Worm (Caenorhabditis elegans): ENCODE measurements around the gene fbf-1.

Gene fbf-1

ce11 chrII:6061495-6061894 lies 19.1 kb downstream of the fbf-1 start:
- TF ChIP-seq ref-2 (tag; optimal IDR thresholded peaks at IDR 0.05) (peak; percentile 72), pat-9 (tag; optimal IDR thresholded peaks at IDR 0.05) (no peak), unc-86 (tag; optimal IDR thresholded peaks at IDR 0.05) (no peak), ceh-2 (tag; optimal IDR thresholded peaks at IDR 0.05) (peak; percentile 90), pag-3 (tag; optimal IDR thresholded peaks at IDR 0.05; ENCODE audit: borderline replicate concordance) (no peak), pqm-1 (tag; optimal IDR thresholded peaks at IDR 0.05) (peak; percentile 32), ceh-31 (tag; optimal IDR thresholded peaks at IDR 0.05) (peak; percentile 92), zip-5 (tag; optimal IDR thresholded peaks at IDR 0.05) (peak; percentile 78), gmeb-2 (tag; optimal IDR thresholded peaks at IDR 0.05) (no peak), mec-3 (tag; optimal IDR thresholded peaks at IDR 0.05; ENCODE audit: borderline replicate concordance) (peak; percentile 73), ets-4 (tag; optimal IDR thresholded peaks at IDR 0.05) (peak; percentile 95), C08G9.2 (tag; optimal IDR thresholded peaks at IDR 0.05) (peak; percentile 94), pax-1 (tag; optimal IDR thresholded peaks at IDR 0.05) (no peak), sdc-2 (tag; optimal IDR thresholded peaks at IDR 0.05) (peak; percentile 23), nhr-232 (tag; optimal IDR thresholded peaks at IDR 0.05) (no peak), fax-1 (tag; optimal IDR thresholded peaks at IDR 0.05) (peak; percentile 63), eyg-1 (tag; optimal IDR thresholded peaks at IDR 0.05) (peak; percentile 6), nfya-1 (tag; optimal IDR thresholded peaks at IDR 0.05) (no peak), F13H6.1 (tag; optimal IDR thresholded peaks at IDR 0.05) (peak; percentile 24), fkh-6 (tag; optimal IDR thresholded peaks at IDR 0.05) (peak; percentile 22), T23F11.4 (GFP tag; optimal IDR thresholded peaks at IDR 0.05) (no peak), tbx-2 (tag; optimal IDR thresholded peaks at IDR 0.05) (peak; percentile 89), lin-11 (tag; optimal IDR thresholded peaks at IDR 0.05) (no peak), syd-9 (tag; optimal IDR thresholded peaks at IDR 0.05) (no peak), tbx-7 (tag; optimal IDR thresholded peaks at IDR 0.05) (peak; percentile 95), ceh-18 (tag; optimal IDR thresholded peaks at IDR 0.05) (peak; percentile 10), rnt-1 (tag; optimal IDR thresholded peaks at IDR 0.05) (peak; percentile 56), unc-42 (tag; optimal IDR thresholded peaks at IDR 0.05) (peak; percentile 70), fkh-10 (GFP tag; optimal IDR thresholded peaks at IDR 0.05) (no peak), ceh-14 (tag; optimal IDR thresholded peaks at IDR 0.05) (peak; percentile 60), ceh-9 (tag; optimal IDR thresholded peaks at IDR 0.05) (no peak), ahr-1 (tag; optimal IDR thresholded peaks at IDR 0.05) (peak; percentile 30), lim-6 (tag; optimal IDR thresholded peaks at IDR 0.05) (peak; percentile 38), hlh-8 (tag; optimal IDR thresholded peaks at IDR 0.05) (peak; percentile 93), ceh-34 (tag; optimal IDR thresholded peaks at IDR 0.05) (peak; percentile 43), pha-2 (tag; optimal IDR thresholded peaks at IDR 0.05) (no peak), elt-2 (tag; optimal IDR thresholded peaks at IDR 0.05) (peak; percentile 52)

ce11 chrII:6055927-6056326 lies 24.7 kb downstream of the fbf-1 start, which contains the start of gene R12C12.7:
R12C12.7 (minus strand) TSS chrII:6055985.
- TF ChIP-seq elt-2 (tag; optimal IDR thresholded peaks at IDR 0.05) (peak; percentile 37), ceh-34 (tag; optimal IDR thresholded peaks at IDR 0.05) (no peak)

ce11 chrII:6050120-6050519 lies 30.5 kb downstream of the fbf-1 start, which contains the start of gene gldc-1:
gldc-1 (plus strand) TSS chrII:6050420.
- TF ChIP-seq hlh-13 (GFP tag; optimal IDR thresholded peaks at IDR 0.05), result no peak

ce11 chrII:6049546-6049945 lies 31.1 kb downstream of the fbf-1 start:
- TF ChIP-seq mec-3 (tag; optimal IDR thresholded peaks at IDR 0.05; ENCODE audit: borderline replicate concordance) (no peak), elt-2 (tag; optimal IDR thresholded peaks at IDR 0.05) (peak; percentile 78)

Measured in whole organism, late embryonic.